Worm (Caenorhabditis elegans) whole organism, L3 larva: ENCODE measurements around the gene F59A6.3.

Experiments
- ZK546.5 ChIP-seq: sonication (generic microtip); optimal IDR thresholded peaks from 2 replicates; lab custom pipeline; 2017; ENCODE audit warnings: missing biosample characterization, missing genetic modification characterization
- ama-1 ChIP-seq: fragments of 150-350 bp; optimal IDR thresholded peaks from 2 replicates; lab custom pipeline; 2018
- elt-1 ChIP-seq: fragments of 150-350 bp; optimal IDR thresholded peaks from 2 replicates; lab custom pipeline; 2014; ENCODE audit warnings: missing biosample characterization, missing genetic modification characterization
- lin-15B ChIP-seq: fragments of 150-350 bp; optimal IDR thresholded peaks from 2 replicates; lab custom pipeline; 2014; ENCODE audit warnings: missing biosample characterization, missing genetic modification characterization
- nhr-11 ChIP-seq: fragments of 150-350 bp; optimal IDR thresholded peaks from 2 replicates; lab custom pipeline; 2014; ENCODE audit warnings: missing biosample characterization, missing genetic modification characterization
- nhr-28 ChIP-seq: fragments of 150-350 bp; optimal IDR thresholded peaks from 2 replicates; lab custom pipeline; 2014; ENCODE audit warnings: missing biosample characterization, missing genetic modification characterization
- nhr-43 ChIP-seq: sonication (generic microtip); optimal IDR thresholded peaks from 2 replicates; lab custom pipeline; 2016; ENCODE audit warnings: mild to moderate bottlenecking, missing genetic modification characterization, missing compliant biosample characterization; ENCODE audit not compliant: poor library complexity, severe bottlenecking
- unc-39 ChIP-seq: sonication (generic microtip); optimal IDR thresholded peaks from 4 replicates; lab custom pipeline; 2017; ENCODE audit warnings: missing biosample characterization, missing genetic modification characterization
- unc-62 ChIP-seq: fragments of 150-350 bp; sonication (generic microtip); optimal IDR thresholded peaks from 4 replicates; lab custom pipeline; 2014; ENCODE audit warnings: missing biosample characterization, missing genetic modification reagents, missing genetic modification characterization
- ztf-11 ChIP-seq: fragments of 150-350 bp; optimal IDR thresholded peaks from 2 replicates; lab custom pipeline; 2014; ENCODE audit warnings: missing biosample characterization, missing genetic modification characterization

DNA sequence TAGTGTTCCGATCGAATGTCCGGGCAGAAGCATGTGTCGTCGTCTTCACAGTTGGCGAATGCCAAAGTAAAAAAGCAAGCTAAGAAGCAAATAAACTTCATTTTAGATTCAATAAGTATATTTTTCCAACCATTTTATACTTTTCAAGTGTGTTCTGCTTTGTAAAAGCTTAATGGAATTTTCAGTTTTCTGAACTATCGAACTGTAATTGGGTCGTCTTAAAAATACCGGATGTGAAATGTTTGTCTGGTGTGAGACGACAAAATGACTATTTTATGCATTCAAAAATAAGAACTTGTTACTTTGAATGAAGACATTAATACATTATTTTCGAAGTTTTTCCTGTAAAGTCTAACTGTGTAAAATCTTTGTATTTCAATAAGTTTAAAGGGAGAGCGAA, 9.5 kb upstream of the F59A6.3 start, which contains the start of gene F59A6.11:
- no peak for TF ChIP-seq ama-1
- no peak for TF ChIP-seq unc-62 (GFP tag; lab: Kevin White, UChicago)
- no peak for TF ChIP-seq unc-39 (tag; lab: Kevin White, UChicago)
- no peak for TF ChIP-seq ztf-11 (tag; lab: Kevin White, UChicago)
- no peak for TF ChIP-seq lin-15B
- no peak for TF ChIP-seq nhr-28
- TF ChIP-seq nhr-43 (tag; lab: Kevin White, UChicago): no peak
- TF ChIP-seq elt-1: no peak
- TF ChIP-seq nhr-11 (tag; lab: Kevin White, UChicago): no peak
- no peak for TF ChIP-seq ZK546.5 (tag; lab: Kevin White, UChicago)
